Worm (Caenorhabditis elegans) whole organism, mixed stage, embryonic: ENCODE data around the gene raga-1.
A peak's percentile ranks its signal among the peaks of the same experiment; 100 is the strongest.

Source experiments
- M03D4.4 ChIP-seq: sonication (generic microtip); optimal IDR thresholded peaks from 2 replicates; lab custom pipeline; 2017; ENCODE audit warnings: mild to moderate bottlenecking, missing genetic modification characterization, missing compliant biosample characterization
- bed-3 ChIP-seq: fragments of 200-800 bp; sonication (Bioruptor generic); optimal IDR thresholded peaks from 3 replicates; lab custom pipeline; 2018; ENCODE audit warnings: mild to moderate bottlenecking, missing genetic modification characterization, moderate library complexity, missing compliant biosample characterization
- blmp-1 ChIP-seq: fragments of 150-350 bp; optimal IDR thresholded peaks from 2 replicates; lab custom pipeline; 2014; ENCODE audit warnings: missing biosample characterization, missing genetic modification characterization
- ceh-39 ChIP-seq: fragments of 150-350 bp; optimal IDR thresholded peaks from 2 replicates; lab custom pipeline; 2014; ENCODE audit warnings: missing biosample characterization, missing genetic modification characterization
- ceh-43 ChIP-seq: fragments of 200-800 bp; sonication (Bioruptor generic); optimal IDR thresholded peaks from 2 replicates; lab custom pipeline; 2018; ENCODE audit warnings: mild to moderate bottlenecking, missing genetic modification characterization, moderate library complexity, missing compliant biosample characterization
- ceh-83 ChIP-seq: fragments of 200-800 bp; sonication (Bioruptor generic); optimal IDR thresholded peaks from 2 replicates; lab custom pipeline; 2018; ENCODE audit warnings: mild to moderate bottlenecking, missing genetic modification characterization, missing compliant biosample characterization
- ces-1 ChIP-seq: fragments of 150-350 bp; optimal IDR thresholded peaks from 2 replicates; lab custom pipeline; 2014; ENCODE audit warnings: missing biosample characterization, missing genetic modification reagents, missing genetic modification characterization
- cnd-1 ChIP-seq: fragments of 200-800 bp; sonication (Bioruptor generic); optimal IDR thresholded peaks from 2 replicates; lab custom pipeline; 2018; ENCODE audit warnings: mild to moderate bottlenecking, missing genetic modification characterization, missing compliant biosample characterization
- drap-1 ChIP-seq: fragments of 200-800 bp; sonication (Bioruptor generic); optimal IDR thresholded peaks from 3 replicates; lab custom pipeline; 2018; ENCODE audit warnings: mild to moderate bottlenecking, missing genetic modification characterization, missing compliant biosample characterization
- elt-1 ChIP-seq: sonication (generic microtip); optimal IDR thresholded peaks from 2 replicates; lab custom pipeline; 2017; ENCODE audit warnings: missing genetic modification characterization, mild to moderate bottlenecking, missing compliant biosample characterization, antibody characterized with exemption, moderate library complexity, borderline replicate concordance; ENCODE audit not compliant: insufficient read depth
- elt-3 ChIP-seq: fragments of 150-350 bp; optimal IDR thresholded peaks from 2 replicates; lab custom pipeline; 2014; ENCODE audit warnings: missing biosample characterization, missing genetic modification characterization
- flh-1 ChIP-seq: fragments of 200-800 bp; sonication (Bioruptor generic); optimal IDR thresholded peaks from 2 replicates; lab custom pipeline; 2018; ENCODE audit warnings: mild to moderate bottlenecking, missing genetic modification characterization, moderate library complexity, missing compliant biosample characterization
- ham-2 ChIP-seq: fragments of 200-800 bp; sonication (Bioruptor generic); optimal IDR thresholded peaks from 2 replicates; lab custom pipeline; 2018; ENCODE audit warnings: mild to moderate bottlenecking, missing genetic modification characterization, missing compliant biosample characterization
- hlh-1 ChIP-seq: fragments of 150-350 bp; optimal IDR thresholded peaks from 2 replicates; lab custom pipeline; 2014; ENCODE audit warnings: missing biosample characterization, missing genetic modification reagents, missing genetic modification characterization
- lin-13 ChIP-seq: fragments of 150-350 bp; optimal IDR thresholded peaks from 2 replicates; lab custom pipeline; 2014; ENCODE audit warnings: missing biosample characterization, missing genetic modification characterization
- lin-32 ChIP-seq: fragments of 200-800 bp; sonication (Bioruptor generic); optimal IDR thresholded peaks from 2 replicates; lab custom pipeline; 2018; ENCODE audit warnings: mild to moderate bottlenecking, missing genetic modification characterization, missing compliant biosample characterization
- lsy-2 ChIP-seq: fragments of 150-350 bp; optimal IDR thresholded peaks from 2 replicates; lab custom pipeline; 2014; ENCODE audit warnings: missing biosample characterization, missing genetic modification characterization
- mab-5 ChIP-seq: fragments of 150-350 bp; optimal IDR thresholded peaks from 2 replicates; lab custom pipeline; 2014; ENCODE audit warnings: missing biosample characterization, missing genetic modification characterization
- mep-1 ChIP-seq: fragments of 150-350 bp; optimal IDR thresholded peaks from 2 replicates; lab custom pipeline; 2017; ENCODE audit warnings: missing biosample characterization, missing genetic modification reagents, missing genetic modification characterization, inconsistent platforms
- mls-2 ChIP-seq: sonication (generic microtip); optimal IDR thresholded peaks from 2 replicates; lab custom pipeline; 2016; ENCODE audit warnings: mild to moderate bottlenecking, missing genetic modification characterization, moderate library complexity, missing compliant biosample characterization
- nhr-12 ChIP-seq: fragments of 150-350 bp; optimal IDR thresholded peaks from 2 replicates; lab custom pipeline; 2014; ENCODE audit warnings: missing biosample characterization, missing genetic modification characterization
- nhr-2 ChIP-seq: fragments of 150-350 bp; optimal IDR thresholded peaks from 2 replicates; lab custom pipeline; 2014; ENCODE audit warnings: missing biosample characterization, missing genetic modification characterization
- nhr-237 ChIP-seq: fragments of 150-350 bp; optimal IDR thresholded peaks from 2 replicates; lab custom pipeline; 2014; ENCODE audit warnings: missing biosample characterization, missing genetic modification characterization
- nhr-28 ChIP-seq: fragments of 150-350 bp; optimal IDR thresholded peaks from 2 replicates; lab custom pipeline; 2014; ENCODE audit warnings: missing biosample characterization, missing genetic modification characterization
- nhr-76 ChIP-seq: sonication (generic microtip); optimal IDR thresholded peaks from 2 replicates; lab custom pipeline; 2017; ENCODE audit warnings: missing biosample characterization, missing genetic modification characterization
- pha-4 ChIP-seq: fragments of 150-350 bp; optimal IDR thresholded peaks from 2 replicates; lab custom pipeline; 2018; ENCODE audit warnings: missing biosample characterization, missing genetic modification reagents, missing genetic modification characterization
- sem-2 ChIP-seq: fragments of 200-800 bp; sonication (Bioruptor generic); optimal IDR thresholded peaks from 2 replicates; lab custom pipeline; 2018; ENCODE audit warnings: mild to moderate bottlenecking, missing genetic modification characterization, missing compliant biosample characterization
- snpc-4 ChIP-seq: fragments of 150-350 bp; optimal IDR thresholded peaks from 2 replicates; lab custom pipeline; 2014; ENCODE audit warnings: missing biosample characterization, missing genetic modification characterization
- sptf-1 ChIP-seq: sonication (generic microtip); optimal IDR thresholded peaks from 2 replicates; lab custom pipeline; 2017; ENCODE audit warnings: mild to moderate bottlenecking, missing genetic modification characterization, moderate library complexity, missing compliant biosample characterization
- tbx-8 ChIP-seq: fragments of 200-800 bp; sonication (Bioruptor generic); optimal IDR thresholded peaks from 2 replicates; lab custom pipeline; 2018; ENCODE audit warnings: mild to moderate bottlenecking, missing genetic modification characterization, moderate library complexity, missing compliant biosample characterization
- unc-120 ChIP-seq: sonication (generic microtip); optimal IDR thresholded peaks from 2 replicates; lab custom pipeline; 2017; ENCODE audit warnings: missing genetic modification characterization, missing compliant biosample characterization; ENCODE audit not compliant: poor library complexity, severe bottlenecking
- unc-39 ChIP-seq: fragments of 150-350 bp; optimal IDR thresholded peaks from 2 replicates; lab custom pipeline; 2014; ENCODE audit warnings: missing biosample characterization, missing genetic modification characterization
- unc-62 ChIP-seq: fragments of 150-350 bp; optimal IDR thresholded peaks from 2 replicates; lab custom pipeline; 2014; ENCODE audit warnings: missing biosample characterization, missing genetic modification reagents, missing genetic modification characterization
- zip-8 ChIP-seq: fragments of 150-350 bp; optimal IDR thresholded peaks from 2 replicates; lab custom pipeline; 2014; ENCODE audit warnings: missing biosample characterization, missing genetic modification characterization
- ztf-11 ChIP-seq: fragments of 150-350 bp; optimal IDR thresholded peaks from 2 replicates; lab custom pipeline; 2014; ENCODE audit warnings: missing biosample characterization, missing genetic modification characterization

Gene raga-1

ce11 chrII:11344554-11344953 is 43.4 kb downstream of the raga-1 start:
- TF ChIP-seq lsy-2 (tag; lab: Kevin White, UChicago) (no peak), nhr-28 (no peak), bed-3 (GFP tag; lab: Kevin White, UChicago) (no peak), ceh-39 (tag; lab: Kevin White, UChicago) (no peak), nhr-2 (no peak), sptf-1 (tag; lab: Kevin White, UChicago) (no peak)
- TF ChIP-seq, all 35 proteins: peak for 0

ce11 chrII:11345570-11346029 is 44.4 kb downstream of the raga-1 start, which contains the start of gene nduf-11:
TSS of gene nduf-11 (minus strand) at chrII:11345620.
- TF ChIP-seq nhr-2 (no peak), unc-62 (GFP tag; lab: Kevin White, UChicago) (peak; percentile 3), nhr-76 (tag; lab: Kevin White, UChicago) (no peak), ztf-11 (tag; lab: Kevin White, UChicago) (no peak), blmp-1 (tag; lab: Kevin White, UChicago) (no peak), ceh-39 (tag; lab: Kevin White, UChicago) (no peak), elt-3 (tag; lab: Kevin White, UChicago) (no peak), ces-1 (GFP tag; lab: Kevin White, UChicago) (peak; percentile 63), drap-1 (GFP tag; lab: Kevin White, UChicago) (no peak), M03D4.4 (peak; percentile 77), elt-1 (tag; lab: Kevin White, UChicago) (no peak), ceh-83 (GFP tag; lab: Kevin White, UChicago) (no peak), mep-1 (peak; percentile 86), nhr-237 (tag; lab: Kevin White, UChicago) (peak; percentile 78), lin-13 (tag; lab: Kevin White, UChicago) (peak; percentile 62), nhr-12 (tag; lab: Kevin White, UChicago) (no peak), lsy-2 (tag; lab: Kevin White, UChicago) (peak; percentile 86), bed-3 (GFP tag; lab: Kevin White, UChicago) (peak; percentile 10), hlh-1 (tag; lab: Kevin White, UChicago) (peak; percentile 42), zip-8 (tag; lab: Kevin White, UChicago) (no peak), sptf-1 (tag; lab: Kevin White, UChicago) (peak; percentile 78), ham-2 (GFP tag; lab: Kevin White, UChicago) (no peak), snpc-4 (tag; lab: Kevin White, UChicago) (no peak), pha-4 (peak; percentile 64), unc-39 (tag; lab: Kevin White, UChicago) (no peak), mls-2 (peak; percentile 36), lin-32 (GFP tag; lab: Kevin White, UChicago) (no peak), flh-1 (GFP tag; lab: Kevin White, UChicago) (no peak), tbx-8 (GFP tag; lab: Kevin White, UChicago) (no peak), unc-120 (tag; lab: Kevin White, UChicago) (peak; percentile 15), cnd-1 (tag; lab: Kevin White, UChicago) (no peak), ceh-43 (GFP tag; lab: Kevin White, UChicago) (peak; percentile 70), sem-2 (GFP tag; lab: Kevin White, UChicago) (no peak), nhr-28 (no peak), mab-5 (no peak)

- TF ChIP-seq ceh-43 (GFP tag; lab: Kevin White, UChicago): no peak
- TF ChIP-seq unc-120 (tag; lab: Kevin White, UChicago): peak; percentile 68
- peak; percentile 17 for TF ChIP-seq mls-2
- TF ChIP-seq bed-3 (GFP tag; lab: Kevin White, UChicago): no peak
- TF ChIP-seq nhr-76 (tag; lab: Kevin White, UChicago): no peak
- TF ChIP-seq ham-2 (GFP tag; lab: Kevin White, UChicago): peak; percentile 62
- TF ChIP-seq M03D4.4: no peak
- TF ChIP-seq flh-1 (GFP tag; lab: Kevin White, UChicago): no peak
- TF ChIP-seq ceh-83 (GFP tag; lab: Kevin White, UChicago): no peak
- peak; percentile 44 for TF ChIP-seq pha-4
- TF ChIP-seq nhr-237 (tag; lab: Kevin White, UChicago): peak; percentile 77
- TF ChIP-seq nhr-2: no peak
- TF ChIP-seq zip-8 (tag; lab: Kevin White, UChicago): no peak
- TF ChIP-seq ztf-11 (tag; lab: Kevin White, UChicago): no peak
- peak; percentile 1 for TF ChIP-seq mep-1
- no peak for TF ChIP-seq nhr-28
- TF ChIP-seq ces-1 (GFP tag; lab: Kevin White, UChicago): peak; percentile 91
Measured at ce11 chrII:11347878-11348556, 46.9 kb downstream of the raga-1 start, which contains the start of the genes B0491.6 and pigm-1. TSS of gene B0491.6 (minus strand) at chrII:11348343. TSS of gene pigm-1 (plus strand) at chrII:11348445.
